Fruit fly (Drosophila melanogaster): ENCODE data around the gene CAH2.

The CAH2 gene

DNA sequence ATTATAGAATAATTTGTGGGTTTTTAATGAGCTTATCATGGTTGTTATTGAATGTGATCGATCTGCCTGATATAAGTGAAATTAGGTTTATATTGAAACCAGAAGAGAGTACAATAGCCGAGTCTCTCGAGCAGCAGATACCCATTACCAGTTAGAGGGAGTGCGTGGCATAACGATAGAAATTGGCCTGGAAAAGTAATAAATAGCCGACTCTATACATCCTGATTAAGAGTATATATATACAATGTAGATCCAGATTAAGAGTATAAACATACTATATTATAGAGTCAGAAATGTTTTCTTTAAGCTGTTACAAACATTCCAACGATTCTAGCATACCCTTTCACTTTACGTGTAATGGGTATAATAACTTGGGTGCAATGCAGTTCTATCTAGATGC, 6.6 kb downstream of the CAH2 start:
- TF ChIP-seq ERR (GFP tag; optimal IDR thresholded peaks at IDR 0.05) = no peak
- TF ChIP-seq Dp (GFP tag; optimal IDR thresholded peaks at IDR 0.05) = no peak
- TF ChIP-seq Dad (GFP tag; optimal IDR thresholded peaks at IDR 0.05) = no peak
- no peak for TF ChIP-seq CG9215 (GFP tag; IDR thresholded peaks at IDR 0.05)
- no peak for TF ChIP-seq CG10979 (tag; optimal IDR thresholded peaks at IDR 0.05)
- TF ChIP-seq Ravus (GFP tag; IDR thresholded peaks at IDR 0.05) = no peak
- no peak for TF ChIP-seq Rx (GFP tag; IDR thresholded peaks at IDR 0.05)
- TF ChIP-seq dmrt11E (tag; optimal IDR thresholded peaks at IDR 0.05) = no peak
- TF ChIP-seq Sin3A (optimal IDR thresholded peaks at IDR 0.05) = no peak
- 0 out of 3 replicates have a peak, but pooled peaks have one; percentile 19 for TF ChIP-seq row (GFP tag; IDR thresholded peaks at IDR 0.05)
- no peak for TF ChIP-seq pan (optimal IDR thresholded peaks at IDR 0.05)
- TF ChIP-seq pan (GFP tag; optimal IDR thresholded peaks at IDR 0.05 in 1 of 2, IDR thresholded peaks at IDR 0.05 in 1 of 2) = peak in 1 of 2 experiments; percentile 30
- TF ChIP-seq lmd (GFP tag; IDR thresholded peaks at IDR 0.05) = no peak
- TF ChIP-seq chif (GFP tag; optimal IDR thresholded peaks at IDR 0.05) = no peak
- TF ChIP-seq CG16863 (GFP tag; optimal IDR thresholded peaks at IDR 0.05) = no peak
- no peak for TF ChIP-seq Atf3 (GFP tag; optimal IDR thresholded peaks at IDR 0.05)
- TF ChIP-seq ap (GFP tag; IDR thresholded peaks at IDR 0.05) = no peak
- TF ChIP-seq D19B (GFP tag; optimal IDR thresholded peaks at IDR 0.05) = peak; percentile 61
- TF ChIP-seq CG2889 (GFP tag; IDR thresholded peaks at IDR 0.05) = no peak
- TF ChIP-seq CG7372 (GFP tag; IDR thresholded peaks at IDR 0.05) = no peak
- no peak for TF ChIP-seq CG18011 (GFP tag; optimal IDR thresholded peaks at IDR 0.05)
- TF ChIP-seq CG10274 (GFP tag; optimal IDR thresholded peaks at IDR 0.05) = no peak
- peak; percentile 84 for TF ChIP-seq Ets65A (GFP tag)
- peak; percentile 32 for TF ChIP-seq sens (GFP tag)
- TF ChIP-seq CG11398 (GFP tag; optimal IDR thresholded peaks at IDR 0.05) = no peak
- no peak for TF ChIP-seq bbx (GFP tag; IDR thresholded peaks at IDR 0.05; ENCODE audit: partially characterized antibody)
- TF ChIP-seq Aef1 (GFP tag; IDR thresholded peaks at IDR 0.05) = no peak
- no peak for TF ChIP-seq Nf-YC (tag; optimal IDR thresholded peaks at IDR 0.05)

DNA sequence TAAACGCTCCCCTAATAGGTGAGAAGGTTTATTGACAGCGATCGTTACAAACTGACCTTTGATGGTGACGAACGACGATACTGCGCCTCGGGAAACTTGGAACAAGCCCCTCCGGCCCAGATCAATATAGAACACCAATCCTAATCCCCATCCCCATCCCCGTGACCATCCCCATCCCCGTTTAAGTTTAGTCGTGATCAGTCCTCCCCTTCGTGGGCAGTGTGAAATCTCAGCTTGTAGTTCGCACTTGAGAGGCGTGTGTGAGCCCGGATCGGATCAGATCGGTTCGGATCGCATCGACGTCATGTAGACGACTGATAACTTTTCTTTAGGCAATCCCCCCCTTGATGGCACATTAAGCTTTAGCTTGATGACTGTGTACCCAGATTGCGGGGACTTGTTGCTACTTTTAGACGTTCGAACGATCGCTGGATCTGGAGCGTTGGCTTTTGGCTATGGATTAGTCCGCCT, 7.2 kb downstream of the CAH2 start, which contains the start of gene Miox:
Miox (plus strand) TSS at position 421 of the 471 bp plus-strand sequence.
- no peak for TF ChIP-seq chm (GFP tag; IDR thresholded peaks at IDR 0.05)
- no peak for TF ChIP-seq yki (optimal IDR thresholded peaks at IDR 0.05)
- no peak for TF ChIP-seq Tbp (GFP tag; optimal IDR thresholded peaks at IDR 0.05)
- TF ChIP-seq Abd-B (GFP tag; optimal IDR thresholded peaks at IDR 0.05) = no peak
- no peak for TF ChIP-seq B-H2 (GFP tag; optimal IDR thresholded peaks at IDR 0.05)
- no peak for TF ChIP-seq Doc3 (GFP tag; IDR thresholded peaks at IDR 0.05; ENCODE audit: partially characterized antibody)
- TF ChIP-seq sug (tag; optimal IDR thresholded peaks at IDR 0.05) = peak; percentile 75
- TF ChIP-seq CG7987 (GFP tag; optimal IDR thresholded peaks at IDR 0.05) = peak; percentile 69
- peak; percentile 16; the same call in 1 of the 2 replicates for TF ChIP-seq crol (GFP tag; IDR thresholded peaks at IDR 0.05)
- no peak for TF ChIP-seq CG6254 (GFP tag; optimal IDR thresholded peaks at IDR 0.05)
- TF ChIP-seq CG18619 (GFP tag; optimal IDR thresholded peaks at IDR 0.05) = no peak
- TF ChIP-seq CG34376 (GFP tag; optimal IDR thresholded peaks at IDR 0.05) = peak; percentile 65
- TF ChIP-seq luna (GFP tag; optimal IDR thresholded peaks at IDR 0.05) = no peak
- no peak for TF ChIP-seq croc (GFP tag; conservative IDR thresholded peaks at IDR 0.05)
- TF ChIP-seq hth (optimal IDR thresholded peaks at IDR 0.05) = no peak
- no peak for TF ChIP-seq CTCF (GFP tag; optimal IDR thresholded peaks at IDR 0.05)
- peak; percentile 1 for TF ChIP-seq CG10543 (GFP tag; optimal IDR thresholded peaks at IDR 0.05)
- TF ChIP-seq Nf-YA (GFP tag; IDR thresholded peaks at IDR 0.05) = no peak
